Worm (Caenorhabditis elegans): Measurements from ENCODE around the gene nhr-35.

nhr-35 gene

ce11 chrX:4550987-4551386, 18.5 kb downstream of the nhr-35 start (continued):
- no peak for TF ChIP-seq nhr-47 (tag; optimal IDR thresholded peaks at IDR 0.05)
- TF ChIP-seq sptf-1 (tag; optimal IDR thresholded peaks at IDR 0.05), result no peak
- TF ChIP-seq sup-37 (GFP tag; optimal IDR thresholded peaks at IDR 0.05), result no peak
- TF ChIP-seq nhr-12 (tag; optimal IDR thresholded peaks at IDR 0.05), result no peak
- no peak for TF ChIP-seq mab-9 (GFP tag; IDR thresholded peaks at IDR 0.05)
- TF ChIP-seq hlh-17 (GFP tag; optimal IDR thresholded peaks at IDR 0.05; ENCODE audit: borderline replicate concordance), result no peak
- no peak for TF ChIP-seq ceh-90 (tag; optimal IDR thresholded peaks at IDR 0.05)
- peak in 1 of 2 experiments; percentile 30 for TF ChIP-seq lsy-2 (tag; optimal IDR thresholded peaks at IDR 0.05)
- no peak for TF ChIP-seq hpl-2 (GFP tag; optimal IDR thresholded peaks at IDR 0.05)
- peak; percentile 65 for TF ChIP-seq unc-130 (tag; optimal IDR thresholded peaks at IDR 0.05)
- TF ChIP-seq sox-4 (tag; optimal IDR thresholded peaks at IDR 0.05), result no peak
- no peak for TF ChIP-seq aha-1 (tag; optimal IDR thresholded peaks at IDR 0.05)
- peak; percentile 31 for TF ChIP-seq snu-23 (GFP tag; optimal IDR thresholded peaks at IDR 0.05)
- no peak for TF ChIP-seq nhr-19 (GFP tag; conservative IDR thresholded peaks at IDR 0.05)
- TF ChIP-seq pax-3 (tag; optimal IDR thresholded peaks at IDR 0.05), result no peak
- no peak for TF ChIP-seq elt-2 (tag; optimal IDR thresholded peaks at IDR 0.05)
- peak; percentile 3 to 52 for TF ChIP-seq lin-35 (GFP tag; optimal IDR thresholded peaks at IDR 0.05)
- no peak for TF ChIP-seq ceh-63 (GFP tag; optimal IDR thresholded peaks at IDR 0.05)
- no peak for TF ChIP-seq jun-1 (tag; optimal IDR thresholded peaks at IDR 0.05)
- peak; percentile 77 for TF ChIP-seq lin-14 (GFP tag; optimal IDR thresholded peaks at IDR 0.05)
- TF ChIP-seq ces-1 (GFP tag; optimal IDR thresholded peaks at IDR 0.05), result no peak
- peak; percentile 36 for TF ChIP-seq rnt-1 (tag; optimal IDR thresholded peaks at IDR 0.05)
- peak; percentile 44 for TF ChIP-seq nhr-90 (tag; optimal IDR thresholded peaks at IDR 0.05; ENCODE audit: poor library complexity)
- TF ChIP-seq dsc-1 (tag; optimal IDR thresholded peaks at IDR 0.05), result no peak
- TF ChIP-seq unc-98 (GFP tag; IDR thresholded peaks at IDR 0.05), result no peak
- no peak for TF ChIP-seq ceh-8 (GFP tag; optimal IDR thresholded peaks at IDR 0.05)

- no peak for TF ChIP-seq lin-35 (GFP tag; optimal IDR thresholded peaks at IDR 0.05)
These were observed 20.5 kb downstream of the nhr-35 start for ce11 chrX:4553033-4553432.

- TF ChIP-seq mdl-1 (tag; optimal IDR thresholded peaks at IDR 0.05) (peak in 1 of 2 experiments; percentile 11), lin-35 (GFP tag; optimal IDR thresholded peaks at IDR 0.05) (peak in 1 of 2 experiments; percentile 40), nhr-71 (tag; optimal IDR thresholded peaks at IDR 0.05) (peak; percentile 27), lin-14 (GFP tag; optimal IDR thresholded peaks at IDR 0.05) (peak; percentile 72), fkh-4 (tag; optimal IDR thresholded peaks at IDR 0.05; ENCODE audit: borderline replicate concordance) (no peak), blmp-1 (tag; optimal IDR thresholded peaks at IDR 0.05) (peak; percentile 32), elt-2 (tag; optimal IDR thresholded peaks at IDR 0.05) (no peak), ceh-90 (tag; optimal IDR thresholded peaks at IDR 0.05) (no peak), egl-27 (tag; optimal IDR thresholded peaks at IDR 0.05) (no peak), efl-1 (optimal IDR thresholded peaks at IDR 0.05) (no peak), efl-1 (GFP tag; optimal IDR thresholded peaks at IDR 0.05 in 1 of 2) (peak in 1 of 2 experiments; percentile 32), nhr-19 (GFP tag; conservative IDR thresholded peaks at IDR 0.05) (no peak), nhr-85 (tag) (peak; percentile 88), ces-1 (GFP tag; optimal IDR thresholded peaks at IDR 0.05) (no peak), snu-23 (GFP tag; optimal IDR thresholded peaks at IDR 0.05) (peak; percentile 17), grh-1 (GFP tag; IDR thresholded peaks at IDR 0.05) (peak; percentile 87), unc-130 (tag; optimal IDR thresholded peaks at IDR 0.05) (no peak), irx-1 (tag; optimal IDR thresholded peaks at IDR 0.05) (no peak), lsy-2 (tag; optimal IDR thresholded peaks at IDR 0.05) (peak in 1 of 2 experiments; percentile 13)
These were observed 21.0 kb downstream of the nhr-35 start for ce11 chrX:4553491-4553890.

- TF ChIP-seq sox-4 (tag; optimal IDR thresholded peaks at IDR 0.05) (no peak), nhr-85 (tag) (peak; percentile 68), xbp-1 (tag; optimal IDR thresholded peaks at IDR 0.05) (no peak)
These were observed 21.9 kb downstream of the nhr-35 start, which contains the start of gene ham-2 for ce11 chrX:4554385-4554784. ham-2 (plus strand) TSS chrX:4554685.
